Worm (Caenorhabditis elegans) whole organism, young adult: ENCODE results near the gene vps-60.
A peak's percentile ranks its signal among the peaks of the same experiment; 100 is the strongest.

Experiments
- F37B4.10 ChIP-seq: fragments of 200-800 bp; sonication (Bioruptor generic); IDR thresholded peaks from 2 replicates; pipeline ENCODE4 v1.3.6; 2022; ENCODE audit warnings: missing genetic modification characterization, missing compliant biosample characterization
- F52B5.7 ChIP-seq: sonication (generic microtip); optimal IDR thresholded peaks from 2 replicates; lab custom pipeline; 2016; ENCODE audit warnings: mild to moderate bottlenecking, missing genetic modification characterization, missing compliant biosample characterization
- F55B11.4 ChIP-seq: sonication (generic microtip); optimal IDR thresholded peaks from 2 replicates; lab custom pipeline; 2016; ENCODE audit warnings: missing compliant biosample characterization, missing genetic modification characterization, borderline replicate concordance; ENCODE audit not compliant: insufficient read depth
- K11D2.4 ChIP-seq: fragments of 200-800 bp; sonication (Bioruptor generic); IDR thresholded peaks from 2 replicates; pipeline ENCODE4 v1.3.6; 2022; ENCODE audit warnings: missing genetic modification reagents, missing genetic modification characterization, missing compliant biosample characterization
- K12H6.12 ChIP-seq: fragments of 200-800 bp; sonication (Bioruptor generic); optimal IDR thresholded peaks from 2 replicates; lab custom pipeline; 2018; ENCODE audit warnings: mild to moderate bottlenecking, missing genetic modification characterization, missing compliant biosample characterization
- T26A5.8 ChIP-seq: sonication (generic microtip); optimal IDR thresholded peaks from 2 replicates; lab custom pipeline; 2016; ENCODE audit warnings: missing genetic modification characterization, missing compliant biosample characterization
- Y53F4B.3 ChIP-seq: fragments of 200-800 bp; sonication (Bioruptor generic); IDR thresholded peaks from 2 replicates; pipeline ENCODE4 v1.3.6; 2022; ENCODE audit warnings: missing genetic modification reagents, missing genetic modification characterization, missing compliant biosample characterization
- Y53G8AR.9 ChIP-seq: fragments of 200-800 bp; sonication (Bioruptor generic); conservative IDR thresholded peaks from 2 replicates; pipeline ENCODE4 v1.3.6; 2022; ENCODE audit warnings: missing genetic modification reagents, missing genetic modification characterization, missing compliant biosample characterization
- Y79H2A.3 ChIP-seq: fragments of 200-800 bp; sonication (Bioruptor generic); conservative IDR thresholded peaks from 2 replicates; pipeline ENCODE4 v1.3.6; 2022; ENCODE audit warnings: missing genetic modification reagents, missing genetic modification characterization, missing compliant biosample characterization
- Y95B8A.8 ChIP-seq: fragments of 200-800 bp; sonication (Bioruptor generic); IDR thresholded peaks from 2 replicates; pipeline ENCODE4 v1.3.6; 2022; ENCODE audit warnings: missing genetic modification reagents, missing genetic modification characterization, missing compliant biosample characterization
- ZK185.1 ChIP-seq: sonication (generic microtip); optimal IDR thresholded peaks from 2 replicates; lab custom pipeline; 2016; ENCODE audit warnings: mild to moderate bottlenecking, missing genetic modification characterization, missing compliant biosample characterization; ENCODE audit not compliant: poor library complexity, severe bottlenecking
- athp-1 ChIP-seq: sonication (generic microtip); optimal IDR thresholded peaks from 2 replicates; lab custom pipeline; 2017; ENCODE audit warnings: mild to moderate bottlenecking, missing genetic modification characterization, missing compliant biosample characterization
- attf-5 ChIP-seq: fragments of 200-800 bp; sonication (Bioruptor generic); optimal IDR thresholded peaks from 2 replicates; lab custom pipeline; 2018; ENCODE audit warnings: mild to moderate bottlenecking, missing genetic modification characterization, missing compliant biosample characterization
- bed-1 ChIP-seq: fragments of 200-800 bp; sonication (Bioruptor generic); IDR thresholded peaks from 2 replicates; pipeline ENCODE4 v1.3.6; 2022; ENCODE audit warnings: missing genetic modification reagents, missing genetic modification characterization, missing compliant biosample characterization
- ceh-27 ChIP-seq: fragments of 200-800 bp; sonication (Bioruptor generic); optimal IDR thresholded peaks from 2 replicates; lab custom pipeline; 2018; ENCODE audit warnings: mild to moderate bottlenecking, missing genetic modification characterization, moderate library complexity, missing compliant biosample characterization
- ceh-40 ChIP-seq: fragments of 200-800 bp; sonication (Bioruptor generic); IDR thresholded peaks from 2 replicates; pipeline ENCODE4 v1.3.6; 2022; ENCODE audit warnings: missing genetic modification characterization, missing compliant biosample characterization
- ceh-58 ChIP-seq: fragments of 200-800 bp; sonication (Bioruptor generic); IDR thresholded peaks from 2 replicates; pipeline ENCODE4 v1.3.6; 2022; ENCODE audit warnings: missing genetic modification characterization, missing compliant biosample characterization
- ceh-79 ChIP-seq: sonication (generic microtip); optimal IDR thresholded peaks from 2 replicates; lab custom pipeline; 2017; ENCODE audit warnings: mild to moderate bottlenecking, missing genetic modification characterization, missing compliant biosample characterization
- dox-1 ChIP-seq: fragments of 200-800 bp; sonication (Bioruptor generic); IDR thresholded peaks from 2 replicates; pipeline ENCODE4 v1.3.6; 2022; ENCODE audit warnings: missing genetic modification reagents, missing genetic modification characterization, missing compliant biosample characterization
- dpff-1 ChIP-seq: sonication (generic microtip); optimal IDR thresholded peaks from 2 replicates; lab custom pipeline; 2017; ENCODE audit warnings: mild to moderate bottlenecking, missing genetic modification characterization, missing compliant biosample characterization
- dpl-1 ChIP-seq: fragments of 150-350 bp; optimal IDR thresholded peaks from 2 replicates; lab custom pipeline; 2014; ENCODE audit warnings: missing biosample characterization, missing genetic modification reagents, missing genetic modification characterization
- egl-18 ChIP-seq: fragments of 200-800 bp; sonication (Bioruptor generic); IDR thresholded peaks from 2 replicates; pipeline ENCODE4 v1.3.6; 2022; ENCODE audit warnings: missing genetic modification reagents, missing genetic modification characterization, missing compliant biosample characterization
- ets-4 ChIP-seq: fragments of 200-800 bp; sonication (Bioruptor generic); optimal IDR thresholded peaks from 2 replicates; lab custom pipeline; 2018; ENCODE audit warnings: mild to moderate bottlenecking, missing genetic modification characterization, missing compliant biosample characterization
- hmg-1.2 ChIP-seq: fragments of 200-800 bp; sonication (Bioruptor generic); IDR thresholded peaks from 2 replicates; pipeline ENCODE4 v1.3.6; 2022; ENCODE audit warnings: missing genetic modification reagents, missing genetic modification characterization, missing compliant biosample characterization
- hrde-1 ChIP-seq: sonication (generic microtip); optimal IDR thresholded peaks from 2 replicates; lab custom pipeline; 2016; ENCODE audit warnings: missing genetic modification characterization, mild to moderate bottlenecking, missing compliant biosample characterization, moderate library complexity, missing genotype, missing genetic modification reagents, borderline replicate concordance
- lag-1 ChIP-seq: fragments of 200-800 bp; sonication (Bioruptor generic); IDR thresholded peaks from 2 replicates; pipeline ENCODE4 v1.3.6; 2022; ENCODE audit warnings: missing genetic modification reagents, missing genetic modification characterization, missing compliant biosample characterization
- lin-35 ChIP-seq, 3 experiments: fragments of 150-350 bp in 2 of 3; sonication (generic microtip) in 1 of 3; optimal IDR thresholded peaks; 2 replicates each; lab custom pipeline; 2014 to 2018; ENCODE audit warnings: missing biosample characterization in 3 of 3, missing genetic modification characterization in 3 of 3, missing genetic modification reagents in 3 of 3
- lin-54 ChIP-seq: fragments of 200-800 bp; sonication (Bioruptor generic); optimal IDR thresholded peaks from 2 replicates; lab custom pipeline; 2018; ENCODE audit warnings: mild to moderate bottlenecking, missing genetic modification characterization, missing compliant biosample characterization
- lir-1 ChIP-seq: fragments of 200-800 bp; sonication (Bioruptor generic); conservative IDR thresholded peaks from 2 replicates; pipeline ENCODE4 v1.3.6; 2022; ENCODE audit warnings: missing genetic modification reagents, missing genetic modification characterization, missing compliant biosample characterization
- madf-10 ChIP-seq: sonication (generic microtip); optimal IDR thresholded peaks from 2 replicates; lab custom pipeline; 2016; ENCODE audit warnings: mild to moderate bottlenecking, missing genetic modification characterization, missing compliant biosample characterization
- madf-3 ChIP-seq: fragments of 200-800 bp; sonication (Bioruptor generic); IDR thresholded peaks from 2 replicates; pipeline ENCODE4 v1.3.6; 2022; ENCODE audit warnings: missing genetic modification reagents, missing genetic modification characterization, missing compliant biosample characterization
- madf-6 ChIP-seq: fragments of 200-800 bp; sonication (Bioruptor generic); IDR thresholded peaks from 2 replicates; pipeline ENCODE4 v1.3.6; 2022; ENCODE audit warnings: missing genetic modification reagents, missing genetic modification characterization, missing compliant biosample characterization
- madf-8 ChIP-seq: fragments of 200-800 bp; sonication (Bioruptor generic); conservative IDR thresholded peaks from 2 replicates; pipeline ENCODE4 v1.3.6; 2022; ENCODE audit warnings: missing genetic modification reagents, missing genetic modification characterization, missing compliant biosample characterization
- mcd-1 ChIP-seq: fragments of 200-800 bp; sonication (Bioruptor generic); IDR thresholded peaks from 2 replicates; pipeline ENCODE4 v1.3.6; 2022; ENCODE audit warnings: missing genetic modification reagents, missing genetic modification characterization, missing compliant biosample characterization
- mes-4 ChIP-seq: sonication (generic microtip); optimal IDR thresholded peaks from 2 replicates; lab custom pipeline; 2016; ENCODE audit warnings: missing genotype, missing genetic modification characterization, missing compliant biosample characterization
- nfya-2 ChIP-seq: fragments of 200-800 bp; sonication (Bioruptor generic); IDR thresholded peaks from 2 replicates; pipeline ENCODE4 v1.3.6; 2022; ENCODE audit warnings: missing genetic modification reagents, missing genetic modification characterization, missing compliant biosample characterization
- nfyb-1 ChIP-seq: fragments of 200-800 bp; sonication (Bioruptor generic); IDR thresholded peaks from 2 replicates; pipeline ENCODE4 v1.3.6; 2022; ENCODE audit warnings: missing genetic modification reagents, missing genetic modification characterization, missing compliant biosample characterization
- nhr-120 ChIP-seq: fragments of 200-800 bp; sonication (Bioruptor generic); IDR thresholded peaks from 2 replicates; pipeline ENCODE4 v1.3.6; 2022; ENCODE audit warnings: missing genetic modification characterization, missing compliant biosample characterization
- nhr-27 ChIP-seq: fragments of 200-800 bp; sonication (Bioruptor generic); optimal IDR thresholded peaks from 2 replicates; lab custom pipeline; 2018; ENCODE audit warnings: mild to moderate bottlenecking, missing genetic modification characterization, moderate library complexity, missing compliant biosample characterization
- nhr-90 ChIP-seq: sonication (generic microtip); optimal IDR thresholded peaks from 2 replicates; lab custom pipeline; 2016; ENCODE audit warnings: missing genotype, mild to moderate bottlenecking, missing genetic modification characterization, missing compliant biosample characterization
- rcor-1 ChIP-seq: fragments of 200-800 bp; sonication (Bioruptor generic); IDR thresholded peaks from 2 replicates; pipeline ENCODE4 v1.3.6; 2022; ENCODE audit warnings: missing genetic modification reagents, missing genetic modification characterization, missing compliant biosample characterization
- repo-1 ChIP-seq: sonication (generic microtip); optimal IDR thresholded peaks from 2 replicates; lab custom pipeline; 2017; ENCODE audit warnings: mild to moderate bottlenecking, missing genetic modification characterization, missing compliant biosample characterization
- rpc-1 ChIP-seq, 2 experiments: fragments of 150-350 bp in 1 of 2; sonication (generic microtip) in 1 of 2; optimal IDR thresholded peaks; 2 replicates each; lab custom pipeline; 2014 to 2018; ENCODE audit warnings: missing biosample characterization in 1 of 2, missing genetic modification characterization in 1 of 2, missing genetic modification reagents in 1 of 2, missing genotype in 1 of 2
- snpc-3.4 ChIP-seq: sonication (generic microtip); optimal IDR thresholded peaks from 2 replicates; lab custom pipeline; 2017; ENCODE audit warnings: missing genetic modification characterization, mild to moderate bottlenecking, missing compliant biosample characterization, antibody characterized with exemption, moderate library complexity, missing genotype, missing genetic modification reagents
- tbp1 ChIP-seq: fragments of 200-800 bp; sonication (Bioruptor generic); optimal IDR thresholded peaks from 2 replicates; lab custom pipeline; 2018; ENCODE audit warnings: mild to moderate bottlenecking, missing genetic modification characterization, missing compliant biosample characterization
- unc-62 ChIP-seq: fragments of 150-350 bp; optimal IDR thresholded peaks from 2 replicates; lab custom pipeline; 2014; ENCODE audit warnings: missing biosample characterization, missing genetic modification reagents, missing genetic modification characterization
- xnd-1 ChIP-seq: sonication (generic microtip); optimal IDR thresholded peaks from 2 replicates; lab custom pipeline; 2016; ENCODE audit warnings: missing genotype, missing genetic modification reagents, missing genetic modification characterization, missing compliant biosample characterization
- zfh-2 ChIP-seq: fragments of 200-800 bp; sonication (Bioruptor generic); conservative IDR thresholded peaks from 2 replicates; pipeline ENCODE4 v1.3.6; 2022; ENCODE audit warnings: missing genetic modification reagents, missing genetic modification characterization, missing compliant biosample characterization
- ztf-3 ChIP-seq: fragments of 200-800 bp; sonication (Bioruptor generic); optimal IDR thresholded peaks from 2 replicates; lab custom pipeline; 2018; ENCODE audit warnings: mild to moderate bottlenecking, missing genetic modification characterization, missing compliant biosample characterization

The vps-60 gene

ce11 chrV:8569841-8570361 lies 36.0 kb downstream of the vps-60 start, which contains the start of the genes F25G6.9 and symk-1 (continued):
- no peak for TF ChIP-seq ceh-40
- TF ChIP-seq Y95B8A.8 = no peak
- TF ChIP-seq nhr-120 (GFP tag; lab: Robert Waterston, UW) = no peak
- no peak for TF ChIP-seq ceh-79 (tag; lab: Kevin White, UChicago)
- TF ChIP-seq rpc-1 (optimal IDR thresholded peaks at IDR 0.05; lab: Kevin White, UChicago) = no peak
- no peak for TF ChIP-seq rpc-1 (tag; optimal IDR thresholded peaks at IDR 0.05; lab: Kevin White, UChicago)
- TF ChIP-seq egl-18 (GFP tag; lab: Robert Waterston, UW) = no peak
- no peak for TF ChIP-seq ztf-3
- TF ChIP-seq madf-8 (GFP tag; lab: Robert Waterston, UW) = no peak
- no peak for TF ChIP-seq repo-1 (tag; lab: Kevin White, UChicago)
- peak; percentile 19 for TF ChIP-seq snpc-3.4 (tag; lab: Kevin White, UChicago)
- no peak for TF ChIP-seq ceh-27
- TF ChIP-seq hrde-1 = no peak
- no peak for TF ChIP-seq nfya-2 (GFP tag; lab: Robert Waterston, UW)
- TF ChIP-seq F37B4.10 (GFP tag; lab: Robert Waterston, UW) = no peak
- TF ChIP-seq dpff-1 = no peak
- no peak for TF ChIP-seq ets-4 (GFP tag; lab: Kevin White, UChicago)
- no peak for TF ChIP-seq zfh-2
- TF ChIP-seq lin-54 (GFP tag; lab: Kevin White, UChicago) = peak; percentile 52
- 0 out of 2 replicates have a peak, but pooled peaks have one; percentile 25 for TF ChIP-seq Y53G8AR.9
- TF ChIP-seq xnd-1 (tag; lab: Kevin White, UChicago) = peak; percentile 27
- peak; percentile 45 for TF ChIP-seq ZK185.1 (tag; lab: Kevin White, UChicago)
- no peak for TF ChIP-seq Y79H2A.3
- peak in 1 of 3 experiments; percentile 42 for TF ChIP-seq lin-35 (GFP tag; optimal IDR thresholded peaks at IDR 0.05; lab: Kevin White, UChicago)
- no peak; the same call in 1 of the 2 replicates for TF ChIP-seq madf-6
- no peak for TF ChIP-seq madf-10 (tag; lab: Kevin White, UChicago)
- no peak for TF ChIP-seq bed-1 (GFP tag; lab: Robert Waterston, UW)
- no peak for TF ChIP-seq mes-4
- TF ChIP-seq dpl-1 = no peak
- no peak for TF ChIP-seq lir-1
- no peak for TF ChIP-seq ceh-58 (GFP tag; lab: Robert Waterston, UW)
- TF ChIP-seq F52B5.7 (tag; lab: Kevin White, UChicago) = no peak
- no peak for TF ChIP-seq T26A5.8 (tag; lab: Kevin White, UChicago)
- no peak for TF ChIP-seq athp-1 (tag; lab: Kevin White, UChicago)
- no peak for TF ChIP-seq nfyb-1 (GFP tag; lab: Robert Waterston, UW)
- no peak for TF ChIP-seq unc-62 (GFP tag; lab: Kevin White, UChicago)
- no peak for TF ChIP-seq madf-3
- peak; percentile 60; the same call in 1 of the 2 replicates for TF ChIP-seq rcor-1 (GFP tag; lab: Robert Waterston, UW)
- TF ChIP-seq nhr-90 (tag; lab: Kevin White, UChicago) = no peak
- no peak for TF ChIP-seq Y53F4B.3 (GFP tag; lab: Robert Waterston, UW)
- no peak for TF ChIP-seq K12H6.12 (tag; lab: Kevin White, UChicago)
- peak; percentile 17 for TF ChIP-seq tbp1
- TF ChIP-seq nhr-27 = no peak
- TF ChIP-seq lag-1 (GFP tag; lab: Robert Waterston, UW) = no peak
- peak; percentile 71 for TF ChIP-seq mcd-1 (GFP tag; lab: Robert Waterston, UW)
- peak; percentile 55; the same call in 1 of the 2 replicates for TF ChIP-seq dox-1 (GFP tag; lab: Robert Waterston, UW)
- TF ChIP-seq K11D2.4 (GFP tag; lab: Robert Waterston, UW) = peak; percentile 57; the same call in 1 of the 2 replicates
- peak; percentile 26; the same call in 1 of the 2 replicates for TF ChIP-seq hmg-1.2 (GFP tag; lab: Robert Waterston, UW)
- TF ChIP-seq attf-5 (GFP tag; lab: Kevin White, UChicago) = no peak
- no peak for TF ChIP-seq F55B11.4
